Fruit fly (Drosophila melanogaster) whole organism: ENCODE data around the gene Dok.

Source experiments
- CG8478 ChIP-seq: fragments of >200 bp; optimal IDR thresholded peaks from 2 replicates; lab custom pipeline; 2018; ENCODE audit warnings: inconsistent platforms
- Dll ChIP-seq: fragments of >200 bp; optimal IDR thresholded peaks from 2 replicates; lab custom pipeline; 2017
- EcR ChIP-seq, 2 experiments: fragments of >200 bp; optimal IDR thresholded peaks; 2 replicates each; lab custom pipeline; 2017; ENCODE audit warnings: missing biosample characterization in 2 of 2, missing genetic modification characterization in 2 of 2, missing genetic modification reagents in 2 of 2
- pan ChIP-seq: fragments of >200 bp; optimal IDR thresholded peaks from 2 replicates; lab custom pipeline; 2017
- psq ChIP-seq: fragments of >200 bp; optimal IDR thresholded peaks from 2 replicates; lab custom pipeline; 2017
- usp ChIP-seq: fragments of >200 bp; optimal IDR thresholded peaks from 2 replicates; lab custom pipeline; 2017; ENCODE audit warnings: missing biosample characterization, missing genetic modification characterization, mixed read lengths

DNA sequence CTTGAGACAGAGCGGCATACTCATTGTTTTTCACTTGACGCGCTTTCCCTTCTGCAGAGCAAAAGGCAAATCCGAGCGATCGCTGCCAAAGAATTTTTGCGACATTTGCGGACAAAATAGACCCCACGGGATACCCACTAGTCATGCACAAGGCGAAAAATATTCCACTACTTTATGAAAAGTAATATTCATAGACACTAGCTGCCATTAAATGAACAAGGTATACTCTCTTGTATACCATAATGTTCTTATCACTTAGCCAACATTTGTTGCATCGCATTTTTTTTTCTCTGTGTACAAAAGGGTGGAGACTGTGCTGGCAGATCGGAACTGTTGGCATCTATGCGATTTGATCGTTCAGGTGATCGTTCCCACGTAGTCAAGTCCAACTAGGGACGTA lies 11.6 kb upstream of the Dok start:
- TF ChIP-seq psq (lab: Kevin White, UChicago) (no peak), CG8478 (no peak), EcR (GFP tag; optimal IDR thresholded peaks at IDR 0.05; lab: Kevin White, UChicago) (no peak), usp (no peak), pan (lab: Kevin White, UChicago) (no peak), Dll (no peak)
